Fruit fly (Drosophila melanogaster) whole organism, embryonic: ENCODE measurements around the gene CG13671.

ENCODE experiments used
- Bdp1 ChIP-seq: fragments of 200-800 bp; sonication (Bioruptor generic); optimal IDR thresholded peaks from 3 replicates; lab custom pipeline; 2016; ENCODE audit warnings: missing biosample characterization, missing genetic modification characterization
- CG10979 ChIP-seq: fragments of 200-800 bp; sonication (Bioruptor generic); optimal IDR thresholded peaks from 2 replicates; lab custom pipeline; 2018; ENCODE audit warnings: missing biosample characterization, mild to moderate bottlenecking, missing genetic modification characterization, moderate library complexity
- CG11093 ChIP-seq: fragments of 200-800 bp; sonication (Bioruptor generic); IDR thresholded peaks from 3 replicates; pipeline ENCODE4 v1.3.6; 2022; ENCODE audit warnings: missing biosample characterization, missing genetic modification characterization
- CG11723 ChIP-seq: fragments of 200-800 bp; sonication (Bioruptor generic); optimal IDR thresholded peaks from 2 replicates; lab custom pipeline; 2017; ENCODE audit warnings: missing biosample characterization, mild to moderate bottlenecking, missing genetic modification characterization
- CG13775 ChIP-seq: fragments of 200-800 bp; sonication (Bioruptor generic); optimal IDR thresholded peaks from 3 replicates; lab custom pipeline; 2017; ENCODE audit warnings: missing biosample characterization, mild to moderate bottlenecking, missing genetic modification characterization
- CG1602 ChIP-seq: fragments of 200-800 bp; sonication (Bioruptor generic); optimal IDR thresholded peaks from 3 replicates; lab custom pipeline; 2016; ENCODE audit warnings: missing biosample characterization, missing genetic modification characterization
- CG17328 ChIP-seq: fragments of 200-800 bp; sonication (Bioruptor generic); IDR thresholded peaks from 2 replicates; pipeline ENCODE4 v1.3.6; 2022; ENCODE audit warnings: missing biosample characterization, missing genetic modification characterization
- CG18262 ChIP-seq: fragments of 200-800 bp; optimal IDR thresholded peaks from 3 replicates; lab custom pipeline; 2019; ENCODE audit warnings: missing biosample characterization, mild to moderate bottlenecking, missing genetic modification characterization, moderate library complexity
- CG2889 ChIP-seq: fragments of 200-800 bp; sonication (Bioruptor generic); IDR thresholded peaks from 3 replicates; pipeline ENCODE4 v1.3.6; 2022; ENCODE audit warnings: missing biosample characterization, missing genetic modification characterization
- CG32772 ChIP-seq: fragments of 200-800 bp; sonication (Bioruptor generic); IDR thresholded peaks from 2 replicates; pipeline ENCODE4 v1.3.6; 2022; ENCODE audit warnings: missing biosample characterization, missing genetic modification characterization
- CG33557 ChIP-seq: fragments of 200-800 bp; sonication (Bioruptor generic); optimal IDR thresholded peaks from 2 replicates; lab custom pipeline; 2019; ENCODE audit warnings: missing biosample characterization, mild to moderate bottlenecking, missing genetic modification characterization, moderate library complexity
- CG3995 ChIP-seq: fragments of 200-800 bp; sonication (Bioruptor generic); optimal IDR thresholded peaks from 3 replicates; lab custom pipeline; 2016; ENCODE audit warnings: missing biosample characterization, missing genetic modification characterization
- CG4360 ChIP-seq: fragments of 200-800 bp; sonication (Bioruptor generic); IDR thresholded peaks from 2 replicates; pipeline ENCODE4 v1.3.6; 2022; ENCODE audit warnings: missing biosample characterization, missing genetic modification characterization
- CG5180 ChIP-seq: fragments of 200-800 bp; sonication (Bioruptor generic); optimal IDR thresholded peaks from 3 replicates; lab custom pipeline; 2017; ENCODE audit warnings: missing biosample characterization, missing genetic modification characterization, mild to moderate bottlenecking, moderate library complexity, missing genetic modification reagents
- CG6175 ChIP-seq: fragments of 200-800 bp; sonication (Bioruptor generic); IDR thresholded peaks from 3 replicates; pipeline ENCODE4 v1.3.6; 2022; ENCODE audit warnings: missing biosample characterization, missing genetic modification characterization
- CG6683 ChIP-seq: fragments of 200-800 bp; sonication (Bioruptor generic); optimal IDR thresholded peaks from 2 replicates; lab custom pipeline; 2017; ENCODE audit warnings: missing biosample characterization, mild to moderate bottlenecking, missing genetic modification characterization, missing genetic modification reagents
- CG6813 ChIP-seq: fragments of 200-800 bp; sonication (Bioruptor generic); optimal IDR thresholded peaks from 2 replicates; lab custom pipeline; 2017; ENCODE audit warnings: missing biosample characterization, missing genetic modification characterization, mild to moderate bottlenecking, moderate library complexity, missing genetic modification reagents
- CG7556 ChIP-seq: fragments of 200-800 bp; sonication (Bioruptor generic); optimal IDR thresholded peaks from 2 replicates; lab custom pipeline; 2017; ENCODE audit warnings: missing biosample characterization, mild to moderate bottlenecking, missing genetic modification characterization
- CG8089 ChIP-seq: fragments of 200-800 bp; sonication (Bioruptor generic); optimal IDR thresholded peaks from 3 replicates; lab custom pipeline; 2016; ENCODE audit warnings: missing biosample characterization, missing genetic modification characterization
- CG9215 ChIP-seq: fragments of 200-800 bp; sonication (Bioruptor generic); IDR thresholded peaks from 2 replicates; pipeline ENCODE4 v1.3.6; 2022; ENCODE audit warnings: missing biosample characterization, missing genetic modification characterization
- Chrac-16 ChIP-seq: fragments of 200-800 bp; sonication (Bioruptor generic); optimal IDR thresholded peaks from 3 replicates; lab custom pipeline; 2016; ENCODE audit warnings: missing biosample characterization, missing genetic modification characterization
- CoRest ChIP-seq: fragments of 200-800 bp; sonication (Bioruptor generic); optimal IDR thresholded peaks from 3 replicates; lab custom pipeline; 2018; ENCODE audit warnings: missing biosample characterization, mild to moderate bottlenecking, missing genetic modification characterization, moderate library complexity
- E2f1 ChIP-seq: fragments of 200-800 bp; sonication (Bioruptor generic); IDR thresholded peaks from 2 replicates; pipeline ENCODE4 v1.3.6; 2022; ENCODE audit warnings: missing biosample characterization, missing genetic modification characterization
- Ets65A ChIP-seq: fragments of 200-800 bp; sonication (Bioruptor generic); peaks from one replicate; lab custom pipeline; 2016; ENCODE audit warnings: missing biosample characterization, missing genetic modification characterization
- Gug ChIP-seq: fragments of 200-800 bp; sonication (Bioruptor generic); IDR thresholded peaks from 4 replicates; pipeline ENCODE4 v1.3.6; 2022; ENCODE audit warnings: missing biosample characterization, missing genetic modification characterization
- H15 ChIP-seq: fragments of 200-800 bp; sonication (Bioruptor generic); IDR thresholded peaks from 3 replicates; pipeline ENCODE4 v1.3.6; 2022; ENCODE audit warnings: missing biosample characterization, missing genetic modification characterization
- HmgZ ChIP-seq: fragments of 200-800 bp; sonication (Bioruptor generic); optimal IDR thresholded peaks from 2 replicates; lab custom pipeline; 2018; ENCODE audit warnings: missing biosample characterization, mild to moderate bottlenecking, missing genetic modification characterization
- Max ChIP-seq: fragments of 200-800 bp; sonication (Bioruptor generic); optimal IDR thresholded peaks from 2 replicates; lab custom pipeline; 2016; ENCODE audit warnings: missing biosample characterization, mild to moderate bottlenecking, missing genetic modification characterization
- Meics ChIP-seq: fragments of 200-800 bp; sonication (Bioruptor generic); optimal IDR thresholded peaks from 2 replicates; lab custom pipeline; 2017; ENCODE audit warnings: missing biosample characterization, mild to moderate bottlenecking, missing genetic modification characterization
- Ptx1 ChIP-seq: fragments of 200-800 bp; sonication (Bioruptor generic); IDR thresholded peaks from 2 replicates; pipeline ENCODE4 v1.3.6; 2022; ENCODE audit warnings: missing biosample characterization, missing genetic modification characterization
- Ravus ChIP-seq: fragments of 200-800 bp; sonication (Bioruptor generic); IDR thresholded peaks from 2 replicates; pipeline ENCODE4 v1.3.6; 2022; ENCODE audit warnings: missing biosample characterization, missing genetic modification characterization
- Side ChIP-seq: fragments of 200-800 bp; sonication (Bioruptor generic); optimal IDR thresholded peaks from 2 replicates; lab custom pipeline; 2016; ENCODE audit warnings: missing biosample characterization, missing genetic modification characterization
- Sox100B ChIP-seq: fragments of 200-800 bp; sonication (Bioruptor generic); optimal IDR thresholded peaks from 3 replicates; lab custom pipeline; 2018; ENCODE audit warnings: missing biosample characterization, mild to moderate bottlenecking, missing genetic modification characterization
- Ssrp ChIP-seq: fragments of 200-800 bp; sonication (Bioruptor generic); optimal IDR thresholded peaks from 2 replicates; lab custom pipeline; 2018; ENCODE audit warnings: missing biosample characterization, mild to moderate bottlenecking, missing genetic modification characterization, moderate library complexity
- Xrp1 ChIP-seq: fragments of 200-800 bp; sonication (Bioruptor generic); IDR thresholded peaks from 2 replicates; pipeline ENCODE4 v1.3.6; 2022; ENCODE audit warnings: missing biosample characterization, missing genetic modification characterization
- bab2 ChIP-seq: fragments of 200-800 bp; sonication (Bioruptor generic); optimal IDR thresholded peaks from 2 replicates; lab custom pipeline; 2016; ENCODE audit warnings: missing biosample characterization, missing genetic modification characterization
- cad ChIP-seq: fragments of >200 bp; optimal IDR thresholded peaks from 2 replicates; lab custom pipeline; 2017; ENCODE audit warnings: missing biosample characterization, missing genetic modification characterization
- eyg ChIP-seq: fragments of 200-800 bp; sonication (Bioruptor generic); optimal IDR thresholded peaks from 3 replicates; lab custom pipeline; 2016; ENCODE audit warnings: missing biosample characterization, missing genetic modification characterization
- fd102C ChIP-seq: fragments of 200-800 bp; sonication (Bioruptor generic); optimal IDR thresholded peaks from 2 replicates; lab custom pipeline; 2018; ENCODE audit warnings: missing biosample characterization, mild to moderate bottlenecking, missing genetic modification characterization, moderate library complexity
- gro ChIP-seq: fragments of 200-800 bp; sonication (Bioruptor generic); optimal IDR thresholded peaks from 2 replicates; lab custom pipeline; 2016; ENCODE audit warnings: missing biosample characterization, missing genetic modification characterization
- kah ChIP-seq: fragments of 200-800 bp; sonication (Bioruptor generic); optimal IDR thresholded peaks from 2 replicates; lab custom pipeline; 2018; ENCODE audit warnings: missing biosample characterization, mild to moderate bottlenecking, missing genetic modification characterization
- klu ChIP-seq: fragments of 200-800 bp; sonication (Bioruptor generic); IDR thresholded peaks from 2 replicates; pipeline ENCODE4 v1.3.6; 2022; ENCODE audit warnings: missing biosample characterization, missing genetic modification characterization
- kni ChIP-seq: fragments of 200-800 bp; sonication (Bioruptor generic); optimal IDR thresholded peaks from 3 replicates; lab custom pipeline; 2017; ENCODE audit warnings: mild to moderate bottlenecking, missing biosample characterization, missing genetic modification reagents, missing genetic modification characterization
- nau ChIP-seq: fragments of 200-800 bp; sonication (Bioruptor generic); optimal IDR thresholded peaks from 3 replicates; lab custom pipeline; 2017; ENCODE audit warnings: missing biosample characterization, mild to moderate bottlenecking, missing genetic modification characterization, missing genetic modification reagents
- salm ChIP-seq: fragments of 200-800 bp; sonication (Bioruptor generic); optimal IDR thresholded peaks from 2 replicates; lab custom pipeline; 2018; ENCODE audit warnings: missing biosample characterization, mild to moderate bottlenecking, missing genetic modification characterization
- tll ChIP-seq, 2 experiments: fragments of 200-800 bp in 1 of 2; fragments of >200 bp in 1 of 2; sonication (Bioruptor generic) in 1 of 2; optimal IDR thresholded peaks; 2 replicates each; lab custom pipeline; 2017 to 2019; ENCODE audit warnings: missing biosample characterization in 2 of 2, missing genetic modification characterization in 2 of 2, mild to moderate bottlenecking in 1 of 2, moderate library complexity in 1 of 2
- trh ChIP-seq: fragments of 200-800 bp; sonication (Bioruptor generic); optimal IDR thresholded peaks from 2 replicates; lab custom pipeline; 2016; ENCODE audit warnings: missing biosample characterization, missing genetic modification characterization
- wor ChIP-seq: fragments of 200-800 bp; sonication (Bioruptor generic); IDR thresholded peaks from 2 replicates; pipeline ENCODE4 v1.3.6; 2022; ENCODE audit warnings: missing biosample characterization, missing genetic modification characterization
- zen ChIP-seq: fragments of 200-800 bp; sonication (Bioruptor generic); optimal IDR thresholded peaks from 3 replicates; lab custom pipeline; 2018; ENCODE audit warnings: missing biosample characterization, mild to moderate bottlenecking, missing genetic modification characterization, moderate library complexity
- zfh1 ChIP-seq: fragments of 200-800 bp; sonication (Bioruptor generic); IDR thresholded peaks from 3 replicates; pipeline ENCODE4 v1.3.6; 2022; ENCODE audit warnings: missing biosample characterization, missing genetic modification characterization

The CG13671 gene

dm6 chr3L:8340264-8341095, 40.6 kb downstream of the CG13671 start, which contains the start of the genes Prim1 and CG7083 (continued):
- no peak for TF ChIP-seq wor (GFP tag; lab: Robert Waterston, UW)
- TF ChIP-seq CG6175 (GFP tag; lab: Robert Waterston, UW): no peak
- TF ChIP-seq Chrac-16 (GFP tag; lab: Kevin White, UChicago): peak; percentile 55
- TF ChIP-seq trh: no peak
- peak; percentile 49 for TF ChIP-seq eyg (GFP tag; lab: Kevin White, UChicago)
- no peak for TF ChIP-seq CG3995
- TF ChIP-seq CG1602: peak; percentile 7
- TF ChIP-seq CG4360 (GFP tag; lab: Robert Waterston, UW): no peak
- TF ChIP-seq CG11093 (GFP tag; lab: Robert Waterston, UW): no peak
- TF ChIP-seq Sox100B (GFP tag; lab: Kevin White, UChicago): peak; percentile 55
- TF ChIP-seq CG10979 (tag; lab: Kevin White, UChicago): peak; percentile 50
- no peak for TF ChIP-seq CG2889 (GFP tag; lab: Robert Waterston, UW)
- TF ChIP-seq CG33557: peak; percentile 38
- TF ChIP-seq HmgZ (tag; lab: Kevin White, UChicago): peak; percentile 64
- TF ChIP-seq Ssrp (tag; lab: Kevin White, UChicago): peak; percentile 14
- TF ChIP-seq CG17328 (GFP tag; lab: Robert Waterston, UW): peak; percentile 52
- peak; percentile 69 for TF ChIP-seq gro (GFP tag; lab: Kevin White, UChicago)
- no peak for TF ChIP-seq H15
- peak; percentile 68 for TF ChIP-seq CG13775 (GFP tag; lab: Kevin White, UChicago)
- TF ChIP-seq Max (GFP tag; lab: Kevin White, UChicago): peak; percentile 72
- TF ChIP-seq kah: no peak
- TF ChIP-seq tll (GFP tag; optimal IDR thresholded peaks at IDR 0.05; lab: Kevin White, UChicago): no peak
- peak; percentile 27; the same call in 1 of the 2 replicates for TF ChIP-seq CG9215
- peak; percentile 23; the same call in 1 of the 4 replicates for TF ChIP-seq Gug (GFP tag; lab: Robert Waterston, UW)
- peak; percentile 61 for TF ChIP-seq bab2
- TF ChIP-seq CG6683 (GFP tag; lab: Kevin White, UChicago): no peak
- peak; percentile 85 for TF ChIP-seq E2f1
- TF ChIP-seq salm: peak; percentile 20
- no peak for TF ChIP-seq nau (GFP tag; lab: Kevin White, UChicago)
- TF ChIP-seq zen (tag; lab: Kevin White, UChicago): peak; percentile 63
- TF ChIP-seq CG6813 (GFP tag; lab: Kevin White, UChicago): peak; percentile 26
- peak; percentile 61 for TF ChIP-seq Xrp1
- no peak for TF ChIP-seq cad (GFP tag; lab: Kevin White, UChicago)
- peak; percentile 39 for TF ChIP-seq kni (GFP tag; lab: Kevin White, UChicago)
- TF ChIP-seq CG11723 (GFP tag; lab: Kevin White, UChicago): peak; percentile 5
- peak; percentile 43; the same call in 1 of the 2 replicates for TF ChIP-seq Ptx1 (GFP tag; lab: Robert Waterston, UW)
- TF ChIP-seq Ets65A: peak; percentile 72
- TF ChIP-seq CG18262: peak; percentile 47
- no peak for TF ChIP-seq klu (GFP tag; lab: Robert Waterston, UW)
- TF ChIP-seq CG32772: no peak
- no peak for TF ChIP-seq CG8089 (GFP tag; lab: Kevin White, UChicago)
- peak; percentile 25 for TF ChIP-seq Side (GFP tag; lab: Kevin White, UChicago)
- TF ChIP-seq CG5180 (GFP tag; lab: Kevin White, UChicago): no peak
- peak; percentile 71 for TF ChIP-seq CoRest
- peak; percentile 58 for TF ChIP-seq Meics
- peak; percentile 38 for TF ChIP-seq CG7556 (GFP tag; lab: Kevin White, UChicago)
- TF ChIP-seq fd102C: no peak
- TF ChIP-seq Ravus (GFP tag; lab: Robert Waterston, UW): no peak
- peak; percentile 43 for TF ChIP-seq Bdp1 (GFP tag; lab: Kevin White, UChicago)
- TF ChIP-seq zfh1 (GFP tag; lab: Robert Waterston, UW): peak; percentile 63; the same call in 1 of the 3 replicates
